Worm (Caenorhabditis elegans) whole organism, early embryonic: Measurements from ENCODE around the gene M106.7.

ENCODE experiments used
- ama-1 ChIP-seq: fragments of 150-350 bp; optimal IDR thresholded peaks from 2 replicates; lab custom pipeline; 2014
- ceh-13 ChIP-seq: fragments of 200-800 bp; sonication (Bioruptor generic); optimal IDR thresholded peaks from 2 replicates; lab custom pipeline; 2018; ENCODE audit warnings: mild to moderate bottlenecking, missing genetic modification characterization, missing compliant biosample characterization
- flt-1 ChIP-seq: fragments of 200-800 bp; sonication (Bioruptor generic); IDR thresholded peaks from 2 replicates; pipeline ENCODE4 v1.3.6; 2022; ENCODE audit warnings: missing genetic modification characterization, missing compliant biosample characterization

ce11 chrII:10843527-10843926 lies 13.4 kb downstream of the M106.7 start, which contains the start of gene M106.8:
- TF ChIP-seq flt-1 (GFP tag; lab: Robert Waterston, UW) (no peak), ama-1 (lab: Kevin White, UChicago) (no peak), ceh-13 (no peak)
